Fruit fly (Drosophila melanogaster) S2 (cell line): ENCODE results near the gene mgl.

Source experiments
- CG8478 ChIP-seq: fragments of >200 bp; optimal IDR thresholded peaks from 2 replicates; lab custom pipeline; 2018
- CTCF ChIP-seq, 2 experiments: fragments of >200 bp; optimal IDR thresholded peaks; 2 replicates each; lab custom pipeline; 2018

DNA sequence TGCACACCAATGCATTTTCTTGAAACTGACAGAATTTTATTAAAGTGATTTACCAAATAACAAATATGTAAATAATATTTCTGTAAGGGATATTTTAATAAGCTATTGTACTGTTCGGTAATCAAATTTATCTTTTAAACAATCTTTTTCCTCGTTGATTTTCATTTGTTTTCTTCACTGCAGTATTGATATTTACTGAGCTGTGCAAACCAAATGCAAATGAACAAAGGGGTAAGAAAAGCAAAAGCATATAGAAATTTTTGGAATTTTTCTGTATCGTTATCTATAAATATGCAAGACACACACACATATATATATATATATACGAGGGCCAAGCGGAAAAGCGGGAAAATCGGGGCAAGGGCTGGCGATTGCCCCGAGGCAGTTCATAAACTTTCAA lies 105.0 kb downstream of the mgl start:
- TF ChIP-seq CG8478 (lab: Kevin White, UChicago) (no peak), CTCF (optimal IDR thresholded peaks at IDR 0.05; lab: Kevin White, UChicago) (no peak)
